Worm (Caenorhabditis elegans) whole organism, L3 larva: Measurements from ENCODE around the gene W02H3.1.

Experiments used
- egl-27 ChIP-seq: sonication (generic microtip); optimal IDR thresholded peaks from 4 replicates; lab custom pipeline; 2017; ENCODE audit warnings: missing biosample characterization, missing genetic modification reagents, missing genetic modification characterization
- fkh-2 ChIP-seq: fragments of 150-350 bp; optimal IDR thresholded peaks from 2 replicates; lab custom pipeline; 2014; ENCODE audit warnings: missing biosample characterization, missing genetic modification reagents, missing genetic modification characterization
- nhr-77 ChIP-seq: fragments of 150-350 bp; optimal IDR thresholded peaks from 2 replicates; lab custom pipeline; 2014; ENCODE audit warnings: missing biosample characterization, missing genetic modification characterization
- pqm-1 ChIP-seq: fragments of 150-350 bp; optimal IDR thresholded peaks from 2 replicates; lab custom pipeline; 2017; ENCODE audit warnings: missing biosample characterization, missing genetic modification characterization, inconsistent platforms
- ztf-4 ChIP-seq: fragments of 150-350 bp; optimal IDR thresholded peaks from 2 replicates; lab custom pipeline; 2014; ENCODE audit warnings: missing biosample characterization, missing genetic modification characterization

DNA sequence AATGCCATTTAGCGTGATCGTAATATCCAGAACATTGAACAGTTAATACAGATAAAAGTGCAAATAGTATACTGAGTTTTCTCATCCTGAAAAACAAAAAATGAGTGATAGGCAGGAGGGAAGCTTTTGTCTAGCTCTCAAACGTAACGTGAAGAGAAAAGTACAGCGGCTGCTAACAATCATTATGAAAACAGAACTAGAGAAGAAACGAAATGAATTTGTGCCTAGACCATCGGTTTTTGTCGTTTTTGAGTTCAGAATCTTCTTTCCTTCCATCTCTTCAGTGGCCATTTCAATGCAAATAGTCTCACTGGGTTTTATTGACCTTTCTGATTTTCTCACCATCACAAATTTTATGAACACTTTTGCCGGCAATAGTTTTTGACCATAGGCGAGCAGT, 20.1 kb downstream of the W02H3.1 start, which contains the start of gene W04G3.7:
- TF ChIP-seq ztf-4 (tag; lab: Kevin White, UChicago) (no peak), nhr-77 (no peak), pqm-1 (no peak), egl-27 (tag; lab: Kevin White, UChicago) (no peak), fkh-2 (tag; lab: Kevin White, UChicago) (no peak)
